Fruit fly (Drosophila melanogaster) whole organism, embryonic: ENCODE results near the gene foi.
A peak's percentile ranks its signal among the peaks of the same experiment; 100 is the strongest.

ENCODE experiments used
- Atf-2 ChIP-seq: fragments of 200-800 bp; sonication (Bioruptor generic); optimal IDR thresholded peaks from 2 replicates; lab custom pipeline; 2016; ENCODE audit warnings: missing biosample characterization, missing genetic modification characterization
- B-H1 ChIP-seq: fragments of 200-800 bp; sonication (Bioruptor generic); IDR thresholded peaks from 3 replicates; pipeline ENCODE4 v1.3.6; 2022; ENCODE audit warnings: missing biosample characterization, missing genetic modification characterization
- CG10543 ChIP-seq: fragments of 200-800 bp; sonication (Bioruptor generic); optimal IDR thresholded peaks from 3 replicates; lab custom pipeline; 2017; ENCODE audit warnings: missing biosample characterization, mild to moderate bottlenecking, missing genetic modification characterization, moderate library complexity
- CG11085 ChIP-seq: fragments of 200-800 bp; sonication (Bioruptor generic); IDR thresholded peaks from 2 replicates; pipeline ENCODE4 v1.3.6; 2022; ENCODE audit warnings: missing biosample characterization, missing genetic modification characterization
- CG12071 ChIP-seq: fragments of 200-800 bp; sonication (Bioruptor generic); optimal IDR thresholded peaks from 3 replicates; lab custom pipeline; 2018; ENCODE audit warnings: missing biosample characterization, mild to moderate bottlenecking, missing genetic modification characterization
- CG13424 ChIP-seq: fragments of 200-800 bp; sonication (Bioruptor generic); optimal IDR thresholded peaks from 2 replicates; lab custom pipeline; 2019; ENCODE audit warnings: missing biosample characterization, mild to moderate bottlenecking, missing genetic modification characterization, moderate library complexity
- CG16813 ChIP-seq: fragments of 200-800 bp; sonication (Bioruptor generic); IDR thresholded peaks from 3 replicates; pipeline ENCODE4 v1.3.6; 2022; ENCODE audit warnings: missing biosample characterization, missing genetic modification characterization; ENCODE audit not compliant: partially characterized antibody
- CG17912 ChIP-seq: fragments of 200-800 bp; sonication (Bioruptor generic); optimal IDR thresholded peaks from 2 replicates; lab custom pipeline; 2018; ENCODE audit warnings: missing biosample characterization, mild to moderate bottlenecking, missing genetic modification characterization
- CG2712 ChIP-seq: fragments of 200-800 bp; optimal IDR thresholded peaks from 3 replicates; lab custom pipeline; 2019; ENCODE audit warnings: missing biosample characterization, mild to moderate bottlenecking, missing genetic modification characterization, moderate library complexity
- CG5953 ChIP-seq: fragments of 200-800 bp; sonication (Bioruptor generic); IDR thresholded peaks from 2 replicates; pipeline ENCODE4 v1.3.6; 2022; ENCODE audit warnings: missing biosample characterization, missing genetic modification characterization
- CG6765 ChIP-seq: fragments of 200-800 bp; sonication (Bioruptor generic); optimal IDR thresholded peaks from 3 replicates; lab custom pipeline; 2017; ENCODE audit warnings: missing biosample characterization, mild to moderate bottlenecking, missing genetic modification characterization
- CG7357 ChIP-seq: fragments of 200-800 bp; sonication (Bioruptor generic); IDR thresholded peaks from 3 replicates; pipeline ENCODE4 v1.3.6; 2022; ENCODE audit warnings: missing biosample characterization, missing genetic modification characterization
- CHES-1-like ChIP-seq: fragments of 200-800 bp; sonication (Bioruptor generic); optimal IDR thresholded peaks from 2 replicates; lab custom pipeline; 2016; ENCODE audit warnings: missing biosample characterization, missing genetic modification characterization
- Dbx ChIP-seq: fragments of 200-800 bp; sonication (Bioruptor generic); IDR thresholded peaks from 3 replicates; pipeline ENCODE4 v1.3.6; 2022; ENCODE audit warnings: missing biosample characterization, missing genetic modification characterization
- Drgx ChIP-seq: fragments of 200-800 bp; sonication (Bioruptor generic); IDR thresholded peaks from 2 replicates; pipeline ENCODE4 v1.3.6; 2022; ENCODE audit warnings: missing biosample characterization, missing genetic modification characterization
- Elba2 ChIP-seq: fragments of 200-800 bp; sonication (Bioruptor generic); optimal IDR thresholded peaks from 3 replicates; lab custom pipeline; 2016; ENCODE audit warnings: missing biosample characterization, missing genetic modification characterization
- Fer3 ChIP-seq: fragments of 200-800 bp; sonication (Bioruptor generic); optimal IDR thresholded peaks from 2 replicates; lab custom pipeline; 2018; ENCODE audit warnings: missing biosample characterization, mild to moderate bottlenecking, missing genetic modification characterization, moderate library complexity
- HLH54F ChIP-seq: fragments of 200-800 bp; sonication (Bioruptor generic); optimal IDR thresholded peaks from 3 replicates; lab custom pipeline; 2016; ENCODE audit warnings: missing biosample characterization, missing genetic modification characterization
- Hr39 ChIP-seq: fragments of >200 bp; optimal IDR thresholded peaks from 2 replicates; lab custom pipeline; 2017
- Nf-YC ChIP-seq: fragments of 200-800 bp; optimal IDR thresholded peaks from 3 replicates; lab custom pipeline; 2019; ENCODE audit warnings: missing biosample characterization, mild to moderate bottlenecking, missing genetic modification characterization, moderate library complexity
- Sry-β ChIP-seq: fragments of 200-800 bp; sonication (Bioruptor generic); optimal IDR thresholded peaks from 2 replicates; lab custom pipeline; 2018; ENCODE audit warnings: missing biosample characterization, mild to moderate bottlenecking, missing genetic modification characterization, moderate library complexity
- Stat92E ChIP-seq, 3 experiments: fragments of >200 bp in 2 of 3; fragments of 200-800 bp in 1 of 3; sonication (Bioruptor generic) in 1 of 3; optimal IDR thresholded peaks; 2 replicates each; lab custom pipeline; 2017 to 2019; ENCODE audit warnings: missing biosample characterization in 3 of 3, missing genetic modification characterization in 3 of 3, mild to moderate bottlenecking in 1 of 3, moderate library complexity in 1 of 3
- Trl ChIP-seq, 3 experiments: fragments of >200 bp in 2 of 3; fragments of 200-800 bp in 1 of 3; sonication (Bioruptor generic) in 1 of 3; optimal IDR thresholded peaks; 2 replicates in 1 of 3; 3 replicates in 2 of 3; lab custom pipeline; 2016 to 2017; ENCODE audit warnings: missing biosample characterization in 1 of 3, missing genetic modification characterization in 1 of 3
- Xrp1 ChIP-seq: fragments of 200-800 bp; sonication (Bioruptor generic); IDR thresholded peaks from 2 replicates; pipeline ENCODE4 v1.3.6; 2022; ENCODE audit warnings: missing biosample characterization, missing genetic modification characterization
- amos ChIP-seq: fragments of 200-800 bp; sonication (Bioruptor generic); IDR thresholded peaks from 2 replicates; pipeline ENCODE4 v1.3.6; 2022; ENCODE audit warnings: missing biosample characterization, missing genetic modification characterization; ENCODE audit not compliant: partially characterized antibody
- ato ChIP-seq: fragments of 200-800 bp; sonication (Bioruptor generic); IDR thresholded peaks from 2 replicates; pipeline ENCODE4 v1.3.6; 2022; ENCODE audit warnings: missing biosample characterization, missing genetic modification characterization; ENCODE audit not compliant: partially characterized antibody
- bbx ChIP-seq: fragments of 200-800 bp; sonication (Bioruptor generic); IDR thresholded peaks from 2 replicates; pipeline ENCODE4 v1.3.6; 2022; ENCODE audit warnings: missing biosample characterization, missing genetic modification characterization; ENCODE audit not compliant: partially characterized antibody
- bigmax ChIP-seq: fragments of 200-800 bp; sonication (Bioruptor generic); optimal IDR thresholded peaks from 2 replicates; lab custom pipeline; 2018; ENCODE audit warnings: missing biosample characterization, mild to moderate bottlenecking, missing genetic modification characterization
- bowl ChIP-seq: fragments of 200-800 bp; sonication (Bioruptor generic); IDR thresholded peaks from 2 replicates; pipeline ENCODE4 v1.3.6; 2022; ENCODE audit warnings: missing biosample characterization, missing genetic modification characterization
- chm ChIP-seq: fragments of 200-800 bp; sonication (Bioruptor generic); IDR thresholded peaks from 2 replicates; pipeline ENCODE4 v1.3.6; 2022; ENCODE audit warnings: missing biosample characterization, missing genetic modification characterization
- chn ChIP-seq: fragments of 200-800 bp; sonication (Bioruptor generic); optimal IDR thresholded peaks from 2 replicates; lab custom pipeline; 2016; ENCODE audit warnings: missing biosample characterization, missing genetic modification characterization
- ci ChIP-seq: fragments of 200-800 bp; sonication (Bioruptor generic); IDR thresholded peaks from 3 replicates; pipeline ENCODE4 v1.3.6; 2022; ENCODE audit warnings: missing biosample characterization, missing genetic modification characterization
- danr ChIP-seq: fragments of 200-800 bp; sonication (Bioruptor generic); IDR thresholded peaks from 2 replicates; pipeline ENCODE4 v1.3.6; 2022; ENCODE audit warnings: missing biosample characterization, missing genetic modification characterization
- eyg ChIP-seq: fragments of 200-800 bp; sonication (Bioruptor generic); optimal IDR thresholded peaks from 3 replicates; lab custom pipeline; 2016; ENCODE audit warnings: missing biosample characterization, missing genetic modification characterization
- gsb ChIP-seq: fragments of 200-800 bp; sonication (Bioruptor generic); IDR thresholded peaks from 2 replicates; pipeline ENCODE4 v1.3.6; 2022; ENCODE audit warnings: missing biosample characterization, missing genetic modification characterization
- hbn ChIP-seq: fragments of 200-800 bp; sonication (Bioruptor generic); IDR thresholded peaks from 2 replicates; pipeline ENCODE4 v1.3.6; 2022; ENCODE audit warnings: missing biosample characterization, missing genetic modification characterization; ENCODE audit not compliant: partially characterized antibody
- ken ChIP-seq: fragments of 200-800 bp; sonication (Bioruptor generic); IDR thresholded peaks from 3 replicates; pipeline ENCODE4 v1.3.6; 2022; ENCODE audit warnings: missing biosample characterization, missing genetic modification characterization
- lbe ChIP-seq: fragments of 200-800 bp; sonication (Bioruptor generic); optimal IDR thresholded peaks from 2 replicates; lab custom pipeline; 2016; ENCODE audit warnings: missing biosample characterization, mild to moderate bottlenecking, missing genetic modification characterization
- onecut ChIP-seq: fragments of 200-800 bp; sonication (Bioruptor generic); IDR thresholded peaks from 2 replicates; pipeline ENCODE4 v1.3.6; 2022; ENCODE audit warnings: missing biosample characterization, missing genetic modification characterization
- pan ChIP-seq, 4 experiments: fragments of >200 bp in 3 of 4; fragments of 200-800 bp in 1 of 4; sonication (Bioruptor generic) in 1 of 4; optimal IDR thresholded peaks in 3 of 4; IDR thresholded peaks in 1 of 4; 2 replicates each; pipeline versions ENCODE4 v1.3.6 to Lab custom; 2017 to 2022; ENCODE audit warnings: missing biosample characterization in 2 of 4, missing genetic modification characterization in 2 of 4, mixed read lengths in 1 of 4
- pzg ChIP-seq: fragments of 200-800 bp; sonication (Bioruptor generic); optimal IDR thresholded peaks from 3 replicates; lab custom pipeline; 2018; ENCODE audit warnings: missing biosample characterization, mild to moderate bottlenecking, missing genetic modification characterization, moderate library complexity
- rib ChIP-seq: fragments of 200-800 bp; sonication (Bioruptor generic); IDR thresholded peaks from 2 replicates; pipeline ENCODE4 v1.3.6; 2022; ENCODE audit warnings: missing biosample characterization, missing genetic modification characterization
- sob ChIP-seq: fragments of 200-800 bp; sonication (Bioruptor generic); IDR thresholded peaks from 2 replicates; pipeline ENCODE4 v1.3.6; 2022; ENCODE audit warnings: missing biosample characterization, missing genetic modification characterization
- tna ChIP-seq: fragments of 200-800 bp; sonication (Bioruptor generic); IDR thresholded peaks from 2 replicates; pipeline ENCODE4 v1.3.6; 2022; ENCODE audit warnings: missing biosample characterization, missing genetic modification characterization; ENCODE audit not compliant: partially characterized antibody
- unc-4 ChIP-seq: fragments of 200-800 bp; sonication (Bioruptor generic); IDR thresholded peaks from 2 replicates; pipeline ENCODE4 v1.3.6; 2022; ENCODE audit warnings: missing biosample characterization, missing genetic modification characterization; ENCODE audit not compliant: partially characterized antibody
- wek ChIP-seq: fragments of 200-800 bp; sonication (Bioruptor generic); optimal IDR thresholded peaks from 3 replicates; lab custom pipeline; 2018; ENCODE audit warnings: missing biosample characterization, mild to moderate bottlenecking, missing genetic modification characterization, moderate library complexity
- yki ChIP-seq: fragments of >200 bp; optimal IDR thresholded peaks from 3 replicates; lab custom pipeline; 2018
- zen2 ChIP-seq: fragments of 200-800 bp; sonication (Bioruptor generic); IDR thresholded peaks from 3 replicates; pipeline ENCODE4 v1.3.6; 2022; ENCODE audit warnings: missing biosample characterization, missing genetic modification characterization; ENCODE audit not compliant: partially characterized antibody

foi gene

DNA sequence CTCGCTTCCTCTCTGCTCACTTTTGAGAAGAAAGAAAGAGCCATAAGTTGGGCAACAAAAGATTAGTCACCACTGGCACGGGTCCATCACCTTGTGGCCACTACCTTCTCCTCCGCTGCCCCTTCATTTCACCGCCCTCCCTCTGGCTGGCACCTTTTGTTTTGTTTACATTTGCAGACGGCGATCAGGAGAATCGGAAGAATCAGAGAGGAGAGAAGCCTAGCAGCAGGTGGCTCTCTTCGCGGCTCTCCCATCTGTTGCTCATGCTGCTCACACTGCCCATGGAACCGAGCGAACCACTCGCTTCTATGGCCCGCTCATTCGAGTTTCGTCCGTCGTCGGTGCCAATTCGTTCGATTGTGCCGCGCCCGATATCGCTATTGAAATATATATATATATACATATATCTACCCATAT is 21.3 kb downstream of the foi start (continued):
- no peak for TF ChIP-seq eyg (GFP tag; lab: Kevin White, UChicago)
- peak in 1 of 3 experiments; percentile 59 for TF ChIP-seq Stat92E (GFP tag; optimal IDR thresholded peaks at IDR 0.05; lab: Kevin White, UChicago)
- TF ChIP-seq bowl (GFP tag; lab: Robert Waterston, UW) = 0 out of 2 replicates have a peak, but pooled peaks have one; percentile 45
- no peak for TF ChIP-seq chn (GFP tag; lab: Kevin White, UChicago)
- TF ChIP-seq lbe (GFP tag; lab: Kevin White, UChicago) = peak; percentile 55
- peak; percentile 38 for TF ChIP-seq Xrp1 (GFP tag; lab: Robert Waterston, UW)
- no peak for TF ChIP-seq Nf-YC (tag; lab: Kevin White, UChicago)
- TF ChIP-seq pan (optimal IDR thresholded peaks at IDR 0.05; lab: Kevin White, UChicago) = no peak
- TF ChIP-seq pan (GFP tag; optimal IDR thresholded peaks at IDR 0.05 in 1 of 2, IDR thresholded peaks at IDR 0.05 in 1 of 2) = peak in 1 of 2 experiments; percentile 27
- TF ChIP-seq CG10543 = peak; percentile 58
- TF ChIP-seq tna (GFP tag; lab: Robert Waterston, UW) = 0 out of 2 replicates have a peak, but pooled peaks have one; percentile 39
- no peak for TF ChIP-seq B-H1 (GFP tag; lab: Robert Waterston, UW)
- TF ChIP-seq rib (GFP tag; lab: Robert Waterston, UW) = peak; percentile 32; the same call in 1 of the 2 replicates
- TF ChIP-seq hbn = peak; percentile 41; the same call in 1 of the 2 replicates
- TF ChIP-seq Trl (optimal IDR thresholded peaks at IDR 0.05; lab: Kevin White, UChicago) = peak; percentile 94
- TF ChIP-seq Trl (GFP tag; optimal IDR thresholded peaks at IDR 0.05; lab: Kevin White, UChicago) = no peak
- no peak for TF ChIP-seq Elba2 (GFP tag; lab: Kevin White, UChicago)
- peak; percentile 62; the same call in 1 of the 2 replicates for TF ChIP-seq bbx
- no peak for TF ChIP-seq pzg (GFP tag; lab: Kevin White, UChicago)
- TF ChIP-seq CG2712 = peak; percentile 14
- peak; percentile 57; the same call in 1 of the 3 replicates for TF ChIP-seq ci (GFP tag; lab: Robert Waterston, UW)
- TF ChIP-seq Atf-2 = no peak
- TF ChIP-seq Fer3 = no peak
- no peak for TF ChIP-seq danr (GFP tag; lab: Robert Waterston, UW)
- 0 out of 3 replicates have a peak, but pooled peaks have one; percentile 52 for TF ChIP-seq ken (GFP tag; lab: Robert Waterston, UW)
- TF ChIP-seq CG17912 (GFP tag; lab: Kevin White, UChicago) = peak; percentile 37
- peak; percentile 30; the same call in 1 of the 2 replicates for TF ChIP-seq onecut
- peak; percentile 86 for TF ChIP-seq yki (lab: Kevin White, UChicago)
- TF ChIP-seq CG7357 = no peak
- peak; percentile 41 for TF ChIP-seq wek (GFP tag; lab: Kevin White, UChicago)
- 0 out of 2 replicates have a peak, but pooled peaks have one; percentile 6 for TF ChIP-seq CG5953
- TF ChIP-seq CG6765 (GFP tag; lab: Kevin White, UChicago) = peak; percentile 30
- peak; percentile 47; the same call in 1 of the 2 replicates for TF ChIP-seq unc-4 (GFP tag; lab: Robert Waterston, UW)
- TF ChIP-seq sob (GFP tag; lab: Robert Waterston, UW) = 0 out of 2 replicates have a peak, but pooled peaks have one; percentile 36
- TF ChIP-seq amos (GFP tag; lab: Robert Waterston, UW) = no peak; the same call in 1 of the 2 replicates
- TF ChIP-seq ato = 0 out of 2 replicates have a peak, but pooled peaks have one; percentile 32
- peak; percentile 54; the same call in 1 of the 2 replicates for TF ChIP-seq chm (GFP tag; lab: Robert Waterston, UW)
- peak; percentile 42 for TF ChIP-seq CG12071 (GFP tag; lab: Kevin White, UChicago)
- TF ChIP-seq Sry-β (GFP tag; lab: Kevin White, UChicago) = no peak
- peak; percentile 76; the same call in 2 of the 3 replicates for TF ChIP-seq Dbx (GFP tag; lab: Robert Waterston, UW)
- no peak for TF ChIP-seq CG16813
- no peak; the same call in 2 of the 3 replicates for TF ChIP-seq zen2 (GFP tag; lab: Robert Waterston, UW)
- TF ChIP-seq CG11085 (GFP tag; lab: Robert Waterston, UW) = no peak
- no peak for TF ChIP-seq HLH54F (GFP tag; lab: Kevin White, UChicago)
- TF ChIP-seq CG13424 (tag; lab: Kevin White, UChicago) = peak; percentile 6
- peak; percentile 37 for TF ChIP-seq CHES-1-like (GFP tag; lab: Kevin White, UChicago)
- peak; percentile 10 for TF ChIP-seq bigmax (GFP tag; lab: Kevin White, UChicago)
- peak; percentile 25; the same call in 1 of the 2 replicates for TF ChIP-seq gsb (GFP tag; lab: Robert Waterston, UW)
- TF ChIP-seq Drgx = peak; percentile 33; the same call in 1 of the 2 replicates
- TF ChIP-seq Hr39 = no peak
